Fruit fly (Drosophila melanogaster) whole organism, adult: Measurements from ENCODE around the gene Doc1.

Source experiments
- CG7045 ChIP-seq: fragments of 200-800 bp; sonication (Bioruptor generic); optimal IDR thresholded peaks from 2 replicates; lab custom pipeline; 2017; ENCODE audit warnings: missing biosample characterization, mild to moderate bottlenecking, missing genetic modification characterization
- bab1 ChIP-seq: fragments of 200-800 bp; sonication (Bioruptor generic); optimal IDR thresholded peaks from 3 replicates; lab custom pipeline; 2019; ENCODE audit warnings: missing biosample characterization, mild to moderate bottlenecking, missing genetic modification characterization, moderate library complexity
- ovo ChIP-seq: fragments of 200-800 bp; sonication (Bioruptor generic); optimal IDR thresholded peaks from 2 replicates; lab custom pipeline; 2016; ENCODE audit warnings: missing biosample characterization, missing genetic modification characterization

- TF ChIP-seq ovo (no peak), CG7045 (no peak), bab1 (GFP tag; lab: Kevin White, UChicago) (no peak)
Measured at dm6 chr3L:9023627-9024026, 17.5 kb upstream of the Doc1 start.
